Worm (Caenorhabditis elegans): ENCODE results near the gene pab-2.

DNA sequence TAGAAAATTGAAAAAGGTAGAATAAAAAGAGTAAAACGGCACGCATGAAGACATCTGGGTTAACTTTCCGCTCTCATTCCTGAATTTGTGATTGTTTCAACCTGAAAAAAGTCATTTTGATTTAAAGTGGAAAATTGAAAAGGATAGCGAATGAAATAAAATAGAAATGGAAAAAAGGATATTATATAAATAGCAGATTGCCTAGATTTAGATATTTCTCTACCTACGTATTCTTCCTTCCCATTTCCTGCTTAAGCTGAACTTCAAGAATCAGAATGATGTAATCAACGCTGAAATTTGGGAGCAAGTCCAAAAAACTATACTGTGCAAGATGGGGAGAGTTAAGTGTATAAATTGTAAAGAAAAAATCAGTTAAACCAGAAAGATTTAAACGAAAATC is 42.6 kb upstream of the pab-2 start, which contains the start of gene R01E6.7:
- TF ChIP-seq nhr-237 (tag; optimal IDR thresholded peaks at IDR 0.05) (no peak), nhr-76 (tag; optimal IDR thresholded peaks at IDR 0.05) (no peak), ztf-11 (tag; optimal IDR thresholded peaks at IDR 0.05) (no peak), mls-2 (tag; optimal IDR thresholded peaks at IDR 0.05) (no peak), snpc-4 (tag; optimal IDR thresholded peaks at IDR 0.05) (no peak), ham-2 (GFP tag; optimal IDR thresholded peaks at IDR 0.05) (no peak), mep-1 (tag; optimal IDR thresholded peaks at IDR 0.05) (no peak), cnd-1 (tag; optimal IDR thresholded peaks at IDR 0.05) (no peak), ceh-83 (GFP tag; optimal IDR thresholded peaks at IDR 0.05) (no peak), pha-4 (tag; optimal IDR thresholded peaks at IDR 0.05) (no peak), unc-39 (tag; optimal IDR thresholded peaks at IDR 0.05) (no peak), ces-1 (GFP tag; optimal IDR thresholded peaks at IDR 0.05) (no peak)
